Fruit fly (Drosophila melanogaster): ENCODE data around the gene mRpS18A.
A peak's percentile ranks its signal among the peaks of the same experiment; 100 is the strongest.

mRpS18A gene

DNA sequence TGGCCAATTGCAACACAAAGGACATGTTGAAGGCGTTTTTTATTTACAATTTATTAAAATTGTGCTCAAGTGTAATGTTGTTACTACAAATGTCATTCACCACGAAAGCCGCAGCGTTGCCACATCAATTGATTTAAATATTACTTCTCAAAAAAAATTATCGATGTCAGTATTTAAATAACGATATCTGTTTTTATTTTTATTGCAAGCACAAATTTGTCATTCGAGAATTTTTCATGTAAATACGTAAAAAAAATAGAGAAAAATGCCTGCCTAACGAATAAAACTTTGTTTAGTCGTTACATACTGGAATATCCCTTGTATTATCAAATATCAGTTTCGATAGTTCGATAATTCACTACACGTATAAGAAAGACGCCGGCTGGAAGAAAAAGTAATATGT is at the start of gene mRpS18A, which contains the start of gene CG31460 (continued):
- TF ChIP-seq CG7372 (GFP tag; IDR thresholded peaks at IDR 0.05), result no peak
- no peak for TF ChIP-seq CG8944 (GFP tag; optimal IDR thresholded peaks at IDR 0.05)
- no peak for TF ChIP-seq tap (tag; optimal IDR thresholded peaks at IDR 0.05)
- peak; percentile 59 for TF ChIP-seq CG14710 (tag; optimal IDR thresholded peaks at IDR 0.05)
- TF ChIP-seq BEAF-32 (GFP tag; optimal IDR thresholded peaks at IDR 0.05), result peak; percentile 81
- no peak for TF ChIP-seq sim (GFP tag; IDR thresholded peaks at IDR 0.05)
- TF ChIP-seq vfl (GFP tag; optimal IDR thresholded peaks at IDR 0.05), result no peak
- no peak for TF ChIP-seq CG2678 (tag; optimal IDR thresholded peaks at IDR 0.05)
- peak; percentile 61 for TF ChIP-seq CG2116 (GFP tag; optimal IDR thresholded peaks at IDR 0.05)
- peak; percentile 52 for TF ChIP-seq E2f2 (GFP tag; IDR thresholded peaks at IDR 0.05)
- TF ChIP-seq CG1602 (GFP tag; optimal IDR thresholded peaks at IDR 0.05), result peak; percentile 6
- no peak for TF ChIP-seq Meics (GFP tag; optimal IDR thresholded peaks at IDR 0.05)
- peak; percentile 1 for TF ChIP-seq CG9797 (GFP tag; optimal IDR thresholded peaks at IDR 0.05)
- no peak for TF ChIP-seq CG3838 (GFP tag; optimal IDR thresholded peaks at IDR 0.05)
- TF ChIP-seq zen2 (GFP tag; IDR thresholded peaks at IDR 0.05; ENCODE audit: partially characterized antibody), result peak; percentile 43; the same call in 1 of the 3 replicates
- peak; percentile 23 for TF ChIP-seq Myb (GFP tag; optimal IDR thresholded peaks at IDR 0.05)
- no peak for TF ChIP-seq E2f1 (GFP tag; IDR thresholded peaks at IDR 0.05)
- TF ChIP-seq insv (GFP tag; optimal IDR thresholded peaks at IDR 0.05), result no peak
- TF ChIP-seq CG2199 (GFP tag; IDR thresholded peaks at IDR 0.05), result no peak
- no peak for TF ChIP-seq CG4360 (GFP tag; IDR thresholded peaks at IDR 0.05)
- peak; percentile 34; the same call in 1 of the 3 replicates for TF ChIP-seq CG6791 (GFP tag; IDR thresholded peaks at IDR 0.05; ENCODE audit: partially characterized antibody)
- TF ChIP-seq Doc2 (GFP tag; IDR thresholded peaks at IDR 0.05), result no peak
- TF ChIP-seq Dll (GFP tag; IDR thresholded peaks at IDR 0.05; ENCODE audit: partially characterized antibody), result peak; percentile 87
- no peak for TF ChIP-seq CG3726 (GFP tag; IDR thresholded peaks at IDR 0.05)
- no peak for TF ChIP-seq CG11696 (GFP tag; IDR thresholded peaks at IDR 0.05)
- no peak for TF ChIP-seq Gsc (GFP tag; IDR thresholded peaks at IDR 0.05)
- no peak for TF ChIP-seq CG33213 (GFP tag; optimal IDR thresholded peaks at IDR 0.05)
- TF ChIP-seq CG34422 (GFP tag; IDR thresholded peaks at IDR 0.05), result peak; percentile 38; the same call in 2 of the 3 replicates
- TF ChIP-seq br (optimal IDR thresholded peaks at IDR 0.05), result no peak
- no peak for TF ChIP-seq Taf1 (GFP tag; IDR thresholded peaks at IDR 0.05)
- TF ChIP-seq CG13296 (GFP tag; optimal IDR thresholded peaks at IDR 0.05), result no peak
- no peak for TF ChIP-seq chm (GFP tag; IDR thresholded peaks at IDR 0.05)
- no peak for TF ChIP-seq C15 (GFP tag; IDR thresholded peaks at IDR 0.05)
- peak; percentile 5 for TF ChIP-seq CG12155 (GFP tag; optimal IDR thresholded peaks at IDR 0.05)
- peak; percentile 53 for TF ChIP-seq nmo (GFP tag; optimal IDR thresholded peaks at IDR 0.05)
- no peak for TF ChIP-seq CG11085 (GFP tag; IDR thresholded peaks at IDR 0.05)
- TF ChIP-seq cas (GFP tag; IDR thresholded peaks at IDR 0.05), result no peak
- no peak for TF ChIP-seq CG34376 (GFP tag; optimal IDR thresholded peaks at IDR 0.05)
- TF ChIP-seq CG10654 (GFP tag; optimal IDR thresholded peaks at IDR 0.05), result no peak
- TF ChIP-seq fd96Cb (tag; optimal IDR thresholded peaks at IDR 0.05), result no peak
- TF ChIP-seq HmgZ (tag; optimal IDR thresholded peaks at IDR 0.05), result peak; percentile 28
- TF ChIP-seq CG13894 (tag; optimal IDR thresholded peaks at IDR 0.05), result no peak
- peak; percentile 33 for TF ChIP-seq lilli (GFP tag; optimal IDR thresholded peaks at IDR 0.05)
- no peak for TF ChIP-seq BtbVII (GFP tag; optimal IDR thresholded peaks at IDR 0.05)
- no peak for TF ChIP-seq CG31224 (GFP tag; IDR thresholded peaks at IDR 0.05)
- peak; percentile 65 for TF ChIP-seq amos (GFP tag; IDR thresholded peaks at IDR 0.05; ENCODE audit: partially characterized antibody)
- TF ChIP-seq CG15514 (GFP tag; optimal IDR thresholded peaks at IDR 0.05), result peak; percentile 5
- TF ChIP-seq PHDP (tag; optimal IDR thresholded peaks at IDR 0.05), result no peak
- peak; percentile 35 for TF ChIP-seq CG12659 (GFP tag; optimal IDR thresholded peaks at IDR 0.05)
- no peak for TF ChIP-seq Dek (tag; optimal IDR thresholded peaks at IDR 0.05)
- TF ChIP-seq CG10431 (GFP tag; optimal IDR thresholded peaks at IDR 0.05), result no peak
- TF ChIP-seq CG1832 (GFP tag; optimal IDR thresholded peaks at IDR 0.05), result no peak

Data from whole organism, embryonic.